Fruit fly (Drosophila melanogaster) whole organism, embryonic: Measurements from ENCODE around the gene ppk17.

ENCODE experiments used
- ATbp ChIP-seq: fragments of 200-800 bp; sonication (Bioruptor generic); optimal IDR thresholded peaks from 2 replicates; lab custom pipeline; 2017; ENCODE audit warnings: missing biosample characterization, mild to moderate bottlenecking, missing genetic modification characterization, missing genetic modification reagents
- Aef1 ChIP-seq: fragments of 200-800 bp; sonication (Bioruptor generic); IDR thresholded peaks from 3 replicates; pipeline ENCODE4 v1.3.6; 2022; ENCODE audit warnings: missing biosample characterization, missing genetic modification characterization
- Antp ChIP-seq: fragments of 200-800 bp; sonication (Bioruptor generic); optimal IDR thresholded peaks from 3 replicates; lab custom pipeline; 2016; ENCODE audit warnings: missing biosample characterization, missing genetic modification characterization
- Asciz ChIP-seq: fragments of 200-800 bp; sonication (Bioruptor generic); optimal IDR thresholded peaks from 2 replicates; lab custom pipeline; 2017; ENCODE audit warnings: missing biosample characterization, mild to moderate bottlenecking, missing genetic modification characterization, missing genetic modification reagents
- Atf3 ChIP-seq: fragments of 200-800 bp; sonication (Bioruptor generic); optimal IDR thresholded peaks from 3 replicates; lab custom pipeline; 2016; ENCODE audit warnings: missing biosample characterization, missing genetic modification characterization
- C15 ChIP-seq: fragments of 200-800 bp; sonication (Bioruptor generic); IDR thresholded peaks from 3 replicates; pipeline ENCODE4 v1.3.6; 2022; ENCODE audit warnings: missing biosample characterization, missing genetic modification characterization
- CG10267 ChIP-seq: fragments of 200-800 bp; sonication (Bioruptor generic); optimal IDR thresholded peaks from 2 replicates; lab custom pipeline; 2018; ENCODE audit warnings: missing biosample characterization, mild to moderate bottlenecking, missing genetic modification characterization, moderate library complexity
- CG10959 ChIP-seq: fragments of 200-800 bp; sonication (Bioruptor generic); IDR thresholded peaks from 2 replicates; pipeline ENCODE4 v1.3.6; 2022; ENCODE audit warnings: missing biosample characterization, missing genetic modification characterization
- CG11398 ChIP-seq: fragments of 200-800 bp; sonication (Bioruptor generic); optimal IDR thresholded peaks from 2 replicates; lab custom pipeline; 2016; ENCODE audit warnings: missing biosample characterization, missing genetic modification characterization
- CG12219 ChIP-seq: fragments of 200-800 bp; sonication (Bioruptor generic); optimal IDR thresholded peaks from 3 replicates; lab custom pipeline; 2018; ENCODE audit warnings: missing biosample characterization, mild to moderate bottlenecking, missing genetic modification characterization
- CG15073 ChIP-seq: fragments of 200-800 bp; sonication (Bioruptor generic); optimal IDR thresholded peaks from 2 replicates; lab custom pipeline; 2016; ENCODE audit warnings: missing biosample characterization, missing genetic modification characterization
- CG1602 ChIP-seq: fragments of 200-800 bp; sonication (Bioruptor generic); optimal IDR thresholded peaks from 3 replicates; lab custom pipeline; 2016; ENCODE audit warnings: missing biosample characterization, missing genetic modification characterization
- CG16863 ChIP-seq: fragments of 200-800 bp; sonication (Bioruptor generic); optimal IDR thresholded peaks from 3 replicates; lab custom pipeline; 2016; ENCODE audit warnings: missing biosample characterization, missing genetic modification characterization
- CG17829 ChIP-seq: fragments of 200-800 bp; optimal IDR thresholded peaks from 2 replicates; lab custom pipeline; 2019; ENCODE audit warnings: missing biosample characterization, mild to moderate bottlenecking, missing genetic modification characterization, moderate library complexity
- CG1792 ChIP-seq: fragments of 200-800 bp; sonication (Bioruptor generic); optimal IDR thresholded peaks from 2 replicates; lab custom pipeline; 2016; ENCODE audit warnings: missing biosample characterization, missing genetic modification characterization
- CG2199 ChIP-seq: fragments of 200-800 bp; sonication (Bioruptor generic); IDR thresholded peaks from 3 replicates; pipeline ENCODE4 v1.3.6; 2022; ENCODE audit warnings: missing biosample characterization, missing genetic modification characterization
- CG2202 ChIP-seq: fragments of 200-800 bp; sonication (Bioruptor generic); optimal IDR thresholded peaks from 2 replicates; lab custom pipeline; 2018; ENCODE audit warnings: missing biosample characterization, mild to moderate bottlenecking, missing genetic modification characterization
- CG31365 ChIP-seq: fragments of 200-800 bp; sonication (Bioruptor generic); optimal IDR thresholded peaks from 2 replicates; lab custom pipeline; 2018; ENCODE audit warnings: missing biosample characterization, mild to moderate bottlenecking, missing genetic modification characterization
- CG6791 ChIP-seq: fragments of 200-800 bp; sonication (Bioruptor generic); IDR thresholded peaks from 3 replicates; pipeline ENCODE4 v1.3.6; 2022; ENCODE audit warnings: missing biosample characterization, missing genetic modification characterization; ENCODE audit not compliant: partially characterized antibody
- CG7745 ChIP-seq: fragments of 200-800 bp; sonication (Bioruptor generic); optimal IDR thresholded peaks from 2 replicates; lab custom pipeline; 2018; ENCODE audit warnings: missing biosample characterization, mild to moderate bottlenecking, missing genetic modification characterization, moderate library complexity
- CG8290 ChIP-seq, 3 experiments: fragments of 200-800 bp; sonication (Bioruptor generic); optimal IDR thresholded peaks; 2 replicates each; lab custom pipeline; 2016 to 2019; ENCODE audit warnings: missing biosample characterization in 3 of 3, missing genetic modification characterization in 3 of 3, mild to moderate bottlenecking in 2 of 3, moderate library complexity in 1 of 3
- CG9797 ChIP-seq: fragments of 200-800 bp; sonication (Bioruptor generic); optimal IDR thresholded peaks from 3 replicates; lab custom pipeline; 2018; ENCODE audit warnings: missing biosample characterization, mild to moderate bottlenecking, missing genetic modification characterization
- Dad ChIP-seq: fragments of 200-800 bp; sonication (Bioruptor generic); optimal IDR thresholded peaks from 3 replicates; lab custom pipeline; 2016; ENCODE audit warnings: missing biosample characterization, missing genetic modification characterization
- Dp ChIP-seq: fragments of 200-800 bp; sonication (Bioruptor generic); optimal IDR thresholded peaks from 2 replicates; lab custom pipeline; 2018; ENCODE audit warnings: missing biosample characterization, mild to moderate bottlenecking, missing genetic modification characterization, moderate library complexity
- Kr ChIP-seq: fragments of 200-800 bp; sonication (Bioruptor generic); optimal IDR thresholded peaks from 2 replicates; lab custom pipeline; 2017; ENCODE audit warnings: missing biosample characterization, mild to moderate bottlenecking, missing genetic modification characterization
- Oli ChIP-seq: fragments of 200-800 bp; sonication (Bioruptor generic); optimal IDR thresholded peaks from 2 replicates; lab custom pipeline; 2018; ENCODE audit warnings: missing biosample characterization, mild to moderate bottlenecking, missing genetic modification characterization, moderate library complexity
- Scr ChIP-seq: fragments of 200-800 bp; sonication (Bioruptor generic); IDR thresholded peaks from 2 replicates; pipeline ENCODE4 v1.3.6; 2022; ENCODE audit warnings: missing biosample characterization, missing genetic modification characterization; ENCODE audit not compliant: partially characterized antibody
- Sry-β ChIP-seq: fragments of 200-800 bp; sonication (Bioruptor generic); optimal IDR thresholded peaks from 2 replicates; lab custom pipeline; 2018; ENCODE audit warnings: missing biosample characterization, mild to moderate bottlenecking, missing genetic modification characterization, moderate library complexity
- ac ChIP-seq: fragments of 200-800 bp; sonication (Bioruptor generic); optimal IDR thresholded peaks from 3 replicates; lab custom pipeline; 2017; ENCODE audit warnings: missing biosample characterization, mild to moderate bottlenecking, missing genetic modification characterization
- az2 ChIP-seq: fragments of 200-800 bp; sonication (Bioruptor generic); optimal IDR thresholded peaks from 3 replicates; lab custom pipeline; 2016; ENCODE audit warnings: missing biosample characterization, missing genetic modification characterization
- chm ChIP-seq: fragments of 200-800 bp; sonication (Bioruptor generic); IDR thresholded peaks from 2 replicates; pipeline ENCODE4 v1.3.6; 2022; ENCODE audit warnings: missing biosample characterization, missing genetic modification characterization
- disco-r ChIP-seq: fragments of 200-800 bp; sonication (Bioruptor generic); optimal IDR thresholded peaks from 2 replicates; lab custom pipeline; 2016; ENCODE audit warnings: missing biosample characterization, missing genetic modification characterization
- h ChIP-seq: fragments of >200 bp; optimal IDR thresholded peaks from 2 replicates; lab custom pipeline; 2017
- hth ChIP-seq: fragments of >200 bp; optimal IDR thresholded peaks from 2 replicates; lab custom pipeline; 2017; ENCODE audit warnings: inconsistent platforms
- jumu ChIP-seq: fragments of 200-800 bp; sonication (Bioruptor generic); optimal IDR thresholded peaks from 3 replicates; lab custom pipeline; 2016; ENCODE audit warnings: missing biosample characterization, missing genetic modification characterization
- kni ChIP-seq: fragments of 200-800 bp; sonication (Bioruptor generic); optimal IDR thresholded peaks from 3 replicates; lab custom pipeline; 2017; ENCODE audit warnings: mild to moderate bottlenecking, missing biosample characterization, missing genetic modification reagents, missing genetic modification characterization
- lilli ChIP-seq: fragments of 200-800 bp; sonication (Bioruptor generic); optimal IDR thresholded peaks from 3 replicates; lab custom pipeline; 2016; ENCODE audit warnings: missing biosample characterization, missing genetic modification characterization
- salm ChIP-seq: fragments of 200-800 bp; sonication (Bioruptor generic); optimal IDR thresholded peaks from 2 replicates; lab custom pipeline; 2018; ENCODE audit warnings: missing biosample characterization, mild to moderate bottlenecking, missing genetic modification characterization
- sens ChIP-seq: fragments of 200-800 bp; sonication (Bioruptor generic); peaks from one replicate; lab custom pipeline; 2016; ENCODE audit warnings: missing biosample characterization, missing genetic modification characterization
- so ChIP-seq: fragments of 200-800 bp; sonication (Bioruptor generic); IDR thresholded peaks from 3 replicates; pipeline ENCODE4 v1.3.6; 2022; ENCODE audit warnings: missing biosample characterization, missing genetic modification characterization
- sob ChIP-seq: fragments of 200-800 bp; sonication (Bioruptor generic); IDR thresholded peaks from 2 replicates; pipeline ENCODE4 v1.3.6; 2022; ENCODE audit warnings: missing biosample characterization, missing genetic modification characterization
- stwl ChIP-seq: fragments of 200-800 bp; sonication (Bioruptor generic); optimal IDR thresholded peaks from 3 replicates; lab custom pipeline; 2018; ENCODE audit warnings: missing biosample characterization, mild to moderate bottlenecking, missing genetic modification characterization, moderate library complexity
- sug ChIP-seq: fragments of 200-800 bp; optimal IDR thresholded peaks from 2 replicates; lab custom pipeline; 2019; ENCODE audit warnings: missing biosample characterization, mild to moderate bottlenecking, missing genetic modification characterization, moderate library complexity
- tap ChIP-seq: fragments of 200-800 bp; optimal IDR thresholded peaks from 3 replicates; lab custom pipeline; 2019; ENCODE audit warnings: missing biosample characterization, mild to moderate bottlenecking, missing genetic modification characterization, moderate library complexity
- tgo ChIP-seq: fragments of 200-800 bp; sonication (Bioruptor generic); IDR thresholded peaks from 3 replicates; pipeline ENCODE4 v1.3.6; 2022; ENCODE audit warnings: missing biosample characterization, missing genetic modification characterization
- trem ChIP-seq: fragments of 200-800 bp; optimal IDR thresholded peaks from 3 replicates; lab custom pipeline; 2019; ENCODE audit warnings: missing biosample characterization, mild to moderate bottlenecking, missing genetic modification characterization, moderate library complexity
- ttk ChIP-seq: fragments of 200-800 bp; sonication (Bioruptor generic); IDR thresholded peaks from 2 replicates; pipeline ENCODE4 v2.1.2; 2022; ENCODE audit warnings: missing biosample characterization, missing genetic modification characterization
- tx ChIP-seq: fragments of 200-800 bp; sonication (Bioruptor generic); optimal IDR thresholded peaks from 2 replicates; lab custom pipeline; 2016; ENCODE audit warnings: missing biosample characterization, missing genetic modification characterization
- zen2 ChIP-seq: fragments of 200-800 bp; sonication (Bioruptor generic); IDR thresholded peaks from 3 replicates; pipeline ENCODE4 v1.3.6; 2022; ENCODE audit warnings: missing biosample characterization, missing genetic modification characterization; ENCODE audit not compliant: partially characterized antibody
- zfh2 ChIP-seq: fragments of 200-800 bp; sonication (Bioruptor generic); optimal IDR thresholded peaks from 2 replicates; lab custom pipeline; 2016; ENCODE audit warnings: missing biosample characterization, missing genetic modification characterization

ppk17 gene

dm6 chr2L:16752340-16752739 lies 8.0 kb downstream of the ppk17 start:
- TF ChIP-seq sens (GFP tag; lab: Kevin White, UChicago): peak; percentile 61
- 0 out of 3 replicates have a peak, but pooled peaks have one; percentile 58 for TF ChIP-seq CG2199
- TF ChIP-seq C15: no peak
- TF ChIP-seq, all 482 proteins: peak for 2

dm6 chr2L:16747145-16747544 lies 13.2 kb downstream of the ppk17 start:
- TF ChIP-seq CG12219 (no peak), Dp (GFP tag; lab: Kevin White, UChicago) (no peak), ttk (GFP tag; lab: Robert Waterston, UW) (no peak), CG6791 (GFP tag; lab: Robert Waterston, UW) (0 out of 3 replicates have a peak, but pooled peaks have one; percentile 42), CG11398 (no peak), CG8290 (GFP tag; optimal IDR thresholded peaks at IDR 0.05; lab: Kevin White, UChicago) (peak; percentile 33), CG8290 (tag; optimal IDR thresholded peaks at IDR 0.05; lab: Kevin White, UChicago) (no peak), Sry-β (GFP tag; lab: Kevin White, UChicago) (no peak), zfh2 (GFP tag; lab: Kevin White, UChicago) (no peak), tap (tag; lab: Kevin White, UChicago) (no peak), Asciz (GFP tag; lab: Kevin White, UChicago) (no peak), CG17829 (tag; lab: Kevin White, UChicago) (no peak), jumu (GFP tag; lab: Kevin White, UChicago) (no peak), CG10267 (peak; percentile 17), ATbp (GFP tag; lab: Kevin White, UChicago) (no peak), Scr (GFP tag; lab: Robert Waterston, UW) (no peak), tgo (GFP tag; lab: Robert Waterston, UW) (no peak), CG7745 (no peak), stwl (peak; percentile 95), so (GFP tag; lab: Robert Waterston, UW) (no peak), CG10959 (GFP tag; lab: Robert Waterston, UW) (no peak), CG9797 (no peak), sob (no peak), lilli (no peak)
- TF ChIP-seq, all 482 proteins: peak for 4

- TF ChIP-seq Atf3 (no peak), Antp (GFP tag; lab: Kevin White, UChicago) (peak; percentile 27), h (lab: Kevin White, UChicago) (no peak), CG2202 (tag; lab: Kevin White, UChicago) (no peak), sug (tag; lab: Kevin White, UChicago) (peak; percentile 53), CG31365 (tag; lab: Kevin White, UChicago) (no peak), CG15073 (GFP tag; lab: Kevin White, UChicago) (no peak), zen2 (GFP tag; lab: Robert Waterston, UW) (no peak), Kr (GFP tag; lab: Kevin White, UChicago) (no peak), hth (lab: Kevin White, UChicago) (no peak), CG1602 (GFP tag; lab: Kevin White, UChicago) (peak; percentile 13), Aef1 (GFP tag; lab: Robert Waterston, UW) (no peak), CG16863 (no peak), ac (GFP tag; lab: Kevin White, UChicago) (no peak), disco-r (no peak), chm (GFP tag; lab: Robert Waterston, UW) (no peak), Dad (GFP tag; lab: Kevin White, UChicago) (no peak), salm (tag; lab: Kevin White, UChicago) (peak; percentile 3), Oli (tag; lab: Kevin White, UChicago) (no peak), CG1792 (GFP tag; lab: Kevin White, UChicago) (no peak), az2 (peak; percentile 37), trem (tag; lab: Kevin White, UChicago) (peak; percentile 92), tx (GFP tag; lab: Kevin White, UChicago) (no peak), kni (GFP tag; lab: Kevin White, UChicago) (no peak)
Observed at dm6 chr2L:16743055-16743805, 17.1 kb downstream of the ppk17 start, which contains the start of the genes LSm7 and BuGZ. Gene LSm7, minus strand, starts transcription at chr2L:16743100. Gene BuGZ, plus strand, starts transcription at chr2L:16743405.
